Fruit fly (Drosophila melanogaster) whole organism, pupa: ENCODE data around the gene wry.

Source experiments
- CG8301 ChIP-seq: fragments of 200-800 bp; sonication (Bioruptor generic); optimal IDR thresholded peaks from 2 replicates; lab custom pipeline; 2018; ENCODE audit warnings: missing biosample characterization, mild to moderate bottlenecking, missing genetic modification characterization
- CG9948 ChIP-seq: fragments of 200-800 bp; sonication (Bioruptor generic); optimal IDR thresholded peaks from 2 replicates; lab custom pipeline; 2018; ENCODE audit warnings: missing biosample characterization, mild to moderate bottlenecking, missing genetic modification characterization, moderate library complexity
- Pif1B ChIP-seq: fragments of 200-800 bp; sonication (Bioruptor generic); optimal IDR thresholded peaks from 3 replicates; lab custom pipeline; 2016; ENCODE audit warnings: missing biosample characterization, missing genetic modification characterization

DNA sequence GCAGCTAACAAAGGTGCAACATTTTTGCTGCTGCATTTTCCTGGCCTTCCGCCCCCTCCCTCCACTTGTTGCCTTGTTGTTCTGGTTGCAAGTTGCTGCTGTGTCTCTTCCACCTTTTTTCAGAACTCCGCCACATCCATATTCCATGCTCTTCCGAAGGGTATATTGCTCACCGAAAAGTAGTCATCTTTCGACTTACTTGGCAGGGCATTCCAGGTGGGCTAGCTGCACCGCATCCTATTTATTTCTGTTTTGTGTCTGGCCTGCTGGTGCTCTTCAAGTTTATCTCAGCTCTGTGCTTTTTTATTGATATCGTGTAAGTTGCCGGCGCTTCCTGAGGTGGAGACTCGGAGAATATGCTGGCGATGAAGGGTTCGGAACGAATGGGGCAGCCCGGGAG is 51.4 kb downstream of the wry start:
- TF ChIP-seq CG9948 (tag; lab: Kevin White, UChicago) (peak; percentile 41), CG8301 (tag; lab: Kevin White, UChicago) (no peak), Pif1B (GFP tag; lab: Kevin White, UChicago) (peak; percentile 52)
